Worm (Caenorhabditis elegans) whole organism, midembryonic: ENCODE measurements around the gene K11H12.10.

Experiments used
- T22C8.4 ChIP-seq: fragments of 200-800 bp; sonication (Bioruptor generic); IDR thresholded peaks from 2 replicates; pipeline ENCODE4 v1.3.6; 2022; ENCODE audit warnings: missing genetic modification characterization, missing compliant biosample characterization
- flt-1 ChIP-seq: fragments of 200-800 bp; sonication (Bioruptor generic); IDR thresholded peaks from 2 replicates; pipeline ENCODE4 v1.3.6; 2022; ENCODE audit warnings: missing genetic modification characterization, missing compliant biosample characterization
- med-1 ChIP-seq: sonication (generic microtip); optimal IDR thresholded peaks from 2 replicates; lab custom pipeline; 2017; ENCODE audit warnings: missing genetic modification characterization, mild to moderate bottlenecking, missing compliant biosample characterization, antibody characterized with exemption, missing genetic modification reagents; ENCODE audit not compliant: insufficient read depth
- ztf-29 ChIP-seq: fragments of 200-800 bp; sonication (Bioruptor generic); IDR thresholded peaks from 2 replicates; pipeline ENCODE4 v1.3.6; 2022; ENCODE audit warnings: missing genetic modification reagents, missing genetic modification characterization, missing compliant biosample characterization

- TF ChIP-seq med-1 (no peak), flt-1 (GFP tag; lab: Robert Waterston, UW) (no peak), T22C8.4 (no peak), ztf-29 (GFP tag; lab: Robert Waterston, UW) (no peak)
Measured at ce11 chrIV:664122-664521, 11.8 kb upstream of the K11H12.10 start.
